Worm (Caenorhabditis elegans): Measurements from ENCODE around the gene F13D12.8.

Gene F13D12.8

ce11 chrII:11765506-11766152 lies 33.2 kb upstream of the F13D12.8 start:
- TF ChIP-seq pha-4 (GFP tag; IDR thresholded peaks at IDR 0.05) (peak; percentile 98; the same call in 1 of the 2 replicates), pha-4 (tag; optimal IDR thresholded peaks at IDR 0.05) (no peak), set-16 (GFP tag; IDR thresholded peaks at IDR 0.05) (peak; percentile 97), nhr-42 (GFP tag; IDR thresholded peaks at IDR 0.05) (no peak)

ce11 chrII:11761806-11762512 lies 29.6 kb upstream of the F13D12.8 start:
- peak; percentile 57 for TF ChIP-seq ceh-32 (tag; optimal IDR thresholded peaks at IDR 0.05; ENCODE audit: poor library complexity)
- TF ChIP-seq Y75B8A.6 (GFP tag; IDR thresholded peaks at IDR 0.05): peak; percentile 87
- 0 out of 2 replicates have a peak, but pooled peaks have one; percentile 25 for TF ChIP-seq saeg-2 (GFP tag; IDR thresholded peaks at IDR 0.05)
- TF ChIP-seq zfp-2 (tag; optimal IDR thresholded peaks at IDR 0.05): no peak
- peak; percentile 34 for TF ChIP-seq nhr-6 (tag; optimal IDR thresholded peaks at IDR 0.05)
- TF ChIP-seq lin-38 (GFP tag; IDR thresholded peaks at IDR 0.05): peak; percentile 69
- TF ChIP-seq lin-1 (GFP tag; IDR thresholded peaks at IDR 0.05): peak; percentile 43; the same call in 1 of the 2 replicates
- 0 out of 2 replicates have a peak, but pooled peaks have one; percentile 24 for TF ChIP-seq dmd-9 (GFP tag; IDR thresholded peaks at IDR 0.05)
- TF ChIP-seq daf-16 (GFP tag; optimal IDR thresholded peaks at IDR 0.05): no peak
- peak; percentile 38 for TF ChIP-seq daf-16 (tag; optimal IDR thresholded peaks at IDR 0.05)
- peak; percentile 49 for TF ChIP-seq ama-1 (optimal IDR thresholded peaks at IDR 0.05)
- TF ChIP-seq lsy-2 (tag; optimal IDR thresholded peaks at IDR 0.05): peak in 1 of 2 experiments; percentile 86
- no peak for TF ChIP-seq nhr-25 (tag; optimal IDR thresholded peaks at IDR 0.05; ENCODE audit: borderline replicate concordance, insufficient read depth)
- TF ChIP-seq mep-1 (tag; optimal IDR thresholded peaks at IDR 0.05): peak; percentile 90
- peak; percentile 83 for TF ChIP-seq T26A8.4 (GFP tag; IDR thresholded peaks at IDR 0.05)
- TF ChIP-seq tra-1 (GFP tag; IDR thresholded peaks at IDR 0.05): 0 out of 2 replicates have a peak, but pooled peaks have one; percentile 25
- TF ChIP-seq snpc-1.2 (GFP tag; IDR thresholded peaks at IDR 0.05): peak; percentile 68; the same call in 1 of the 2 replicates
- TF ChIP-seq ceh-28 (tag; optimal IDR thresholded peaks at IDR 0.05): no peak
- TF ChIP-seq ztf-7 (tag; optimal IDR thresholded peaks at IDR 0.05): peak; percentile 24
- peak; percentile 73 for TF ChIP-seq hmg-1.1 (GFP tag; IDR thresholded peaks at IDR 0.05)
- peak; percentile 71 for TF ChIP-seq php-3 (GFP tag; IDR thresholded peaks at IDR 0.05)
- peak; percentile 49; the same call in 1 of the 2 replicates for TF ChIP-seq dmd-6 (GFP tag; IDR thresholded peaks at IDR 0.05)
- TF ChIP-seq arid-1 (GFP tag; conservative IDR thresholded peaks at IDR 0.05): peak; percentile 68
- TF ChIP-seq egl-27 (tag; optimal IDR thresholded peaks at IDR 0.05): no peak
- peak; percentile 61 for TF ChIP-seq dve-1 (tag; optimal IDR thresholded peaks at IDR 0.05; ENCODE audit: insufficient read depth)
- no peak for TF ChIP-seq ceh-20 (GFP tag; IDR thresholded peaks at IDR 0.05)
- TF ChIP-seq hlh-11 (tag; optimal IDR thresholded peaks at IDR 0.05): peak; percentile 39
- peak; percentile 83 for TF ChIP-seq aha-1 (tag)
- peak; percentile 97; the same call in 1 of the 2 replicates for TF ChIP-seq zfp-3 (GFP tag; conservative IDR thresholded peaks at IDR 0.05)
- peak; percentile 76; the same call in 1 of the 2 replicates for TF ChIP-seq pha-4 (GFP tag; IDR thresholded peaks at IDR 0.05)
- TF ChIP-seq pha-4 (tag; optimal IDR thresholded peaks at IDR 0.05): peak; percentile 35
- TF ChIP-seq T20F7.1 (GFP tag; optimal IDR thresholded peaks at IDR 0.05): peak; percentile 70
- peak; percentile 9 for TF ChIP-seq rbr-2 (tag; optimal IDR thresholded peaks at IDR 0.05)
- peak; percentile 91; the same call in 1 of the 2 replicates for TF ChIP-seq daf-19 (GFP tag; conservative IDR thresholded peaks at IDR 0.05)
- TF ChIP-seq lim-7 (GFP tag; IDR thresholded peaks at IDR 0.05): peak; percentile 59
- TF ChIP-seq lir-3 (tag; optimal IDR thresholded peaks at IDR 0.05): no peak
- no peak for TF ChIP-seq lin-13 (GFP tag; optimal IDR thresholded peaks at IDR 0.05)
- no peak for TF ChIP-seq mes-2 (tag; optimal IDR thresholded peaks at IDR 0.05; ENCODE audit: poor library complexity, severe bottlenecking)
- peak; percentile 94 for TF ChIP-seq ctbp-1 (GFP tag; IDR thresholded peaks at IDR 0.05)
- TF ChIP-seq mdt-29 (GFP tag; IDR thresholded peaks at IDR 0.05): peak; percentile 63; the same call in 1 of the 2 replicates
- TF ChIP-seq nhr-42 (GFP tag; IDR thresholded peaks at IDR 0.05): no peak; the same call in 1 of the 2 replicates

Measured in whole organism, L4 larva.